Fruit fly (Drosophila melanogaster): Measurements from ENCODE around the gene PTPMT1.

Gene PTPMT1

DNA sequence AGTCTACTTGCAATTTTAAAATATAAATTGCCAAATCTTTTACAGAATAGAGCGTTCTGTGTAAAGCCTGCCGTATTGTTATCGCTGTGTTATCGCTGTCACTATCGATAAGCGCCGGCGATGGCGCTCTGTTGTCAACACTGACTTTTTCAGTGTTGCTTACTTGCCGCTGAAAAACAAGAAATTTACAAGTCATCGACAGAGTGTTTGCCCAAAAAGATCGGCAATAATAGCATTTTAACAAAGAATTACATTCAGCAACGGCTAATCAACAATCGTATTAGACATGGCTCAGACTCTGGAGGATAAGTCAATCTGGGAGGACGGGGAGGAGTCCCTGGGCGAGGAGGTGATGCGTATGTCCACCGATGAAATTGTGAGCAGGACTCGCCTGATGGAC lies 5.4 kb upstream of the PTPMT1 start, which contains the start of the genes RanBP3 and Rpt5 (continued):
- TF ChIP-seq Sox100B (GFP tag; optimal IDR thresholded peaks at IDR 0.05) (no peak), run (tag; optimal IDR thresholded peaks at IDR 0.05) (no peak), Dad (GFP tag; optimal IDR thresholded peaks at IDR 0.05) (peak; percentile 45), cad (GFP tag; optimal IDR thresholded peaks at IDR 0.05) (no peak), CG10267 (tag; optimal IDR thresholded peaks at IDR 0.05) (peak; percentile 98), ci (GFP tag; IDR thresholded peaks at IDR 0.05) (peak; percentile 75; the same call in 2 of the 3 replicates), CG7786 (GFP tag; optimal IDR thresholded peaks at IDR 0.05) (peak; percentile 65), CG4328 (GFP tag; optimal IDR thresholded peaks at IDR 0.05) (no peak), CG17359 (tag; optimal IDR thresholded peaks at IDR 0.05) (peak; percentile 36), Hmr (GFP tag; optimal IDR thresholded peaks at IDR 0.05) (peak; percentile 65), ems (GFP tag; optimal IDR thresholded peaks at IDR 0.05) (no peak), CG17829 (tag; optimal IDR thresholded peaks at IDR 0.05) (peak; percentile 50), CG4282 (GFP tag; optimal IDR thresholded peaks at IDR 0.05) (peak; percentile 31), CTCF (GFP tag; optimal IDR thresholded peaks at IDR 0.05) (peak; percentile 44), ham (GFP tag; IDR thresholded peaks at IDR 0.05) (no peak), CG4730 (GFP tag; IDR thresholded peaks at IDR 0.05) (no peak), so (GFP tag; IDR thresholded peaks at IDR 0.05) (no peak), CG14667 (GFP tag; IDR thresholded peaks at IDR 0.05) (no peak), CG1024 (GFP tag; IDR thresholded peaks at IDR 0.05) (no peak), CG30020 (tag; optimal IDR thresholded peaks at IDR 0.05) (no peak), Max (GFP tag; optimal IDR thresholded peaks at IDR 0.05) (peak; percentile 27), seq (GFP tag; IDR thresholded peaks at IDR 0.05) (no peak), ato (GFP tag; IDR thresholded peaks at IDR 0.05; ENCODE audit: partially characterized antibody) (peak; percentile 75), CG13624 (GFP tag; optimal IDR thresholded peaks at IDR 0.05) (peak; percentile 70), CG33213 (GFP tag; optimal IDR thresholded peaks at IDR 0.05) (peak; percentile 61), gsb-n (tag; optimal IDR thresholded peaks at IDR 0.05) (no peak), da (GFP tag; optimal IDR thresholded peaks at IDR 0.05) (peak; percentile 16), CG12299 (tag; optimal IDR thresholded peaks at IDR 0.05) (no peak), lbe (GFP tag; optimal IDR thresholded peaks at IDR 0.05) (peak; percentile 78), CG15601 (tag; optimal IDR thresholded peaks at IDR 0.05) (no peak), abd-A (tag; optimal IDR thresholded peaks at IDR 0.05) (no peak), CG8765 (GFP tag; IDR thresholded peaks at IDR 0.05) (no peak), twi (tag; optimal IDR thresholded peaks at IDR 0.05) (no peak), bowl (GFP tag; IDR thresholded peaks at IDR 0.05) (no peak), BEAF-32 (GFP tag; optimal IDR thresholded peaks at IDR 0.05) (peak; percentile 82), jigr1 (GFP tag; IDR thresholded peaks at IDR 0.05) (no peak), NC2α (GFP tag; optimal IDR thresholded peaks at IDR 0.05) (peak; percentile 31), ro (GFP tag; IDR thresholded peaks at IDR 0.05) (no peak), Jarid2 (GFP tag; optimal IDR thresholded peaks at IDR 0.05) (no peak), CG14965 (GFP tag; optimal IDR thresholded peaks at IDR 0.05; ENCODE audit: borderline replicate concordance) (no peak), Aef1 (GFP tag; IDR thresholded peaks at IDR 0.05) (0 out of 3 replicates have a peak, but pooled peaks have one; percentile 16), CG10209 (GFP tag; optimal IDR thresholded peaks at IDR 0.05) (peak; percentile 55), cwo (GFP tag; optimal IDR thresholded peaks at IDR 0.05) (no peak), CG13424 (tag; optimal IDR thresholded peaks at IDR 0.05) (peak; percentile 10), CG14710 (tag; optimal IDR thresholded peaks at IDR 0.05) (peak; percentile 82), CG1792 (GFP tag; optimal IDR thresholded peaks at IDR 0.05) (peak; percentile 65), Tbp (GFP tag; optimal IDR thresholded peaks at IDR 0.05) (no peak), Hey (tag; optimal IDR thresholded peaks at IDR 0.05) (no peak), nerfin-2 (GFP tag; IDR thresholded peaks at IDR 0.05; ENCODE audit: partially characterized antibody) (peak; percentile 75), fd3F (GFP tag; optimal IDR thresholded peaks at IDR 0.05) (no peak), Hr39 (optimal IDR thresholded peaks at IDR 0.05) (no peak), pnt (GFP tag; optimal IDR thresholded peaks at IDR 0.05) (no peak), sim (GFP tag; IDR thresholded peaks at IDR 0.05) (no peak)
